Worm (Caenorhabditis elegans) whole organism, early embryonic: ENCODE measurements around the gene M110.8.

Experiments
- ceh-36 ChIP-seq: sonication (generic microtip); optimal IDR thresholded peaks from 2 replicates; lab custom pipeline; 2016; ENCODE audit warnings: missing genetic modification characterization, inconsistent platforms, missing compliant biosample characterization
- ets-7 ChIP-seq: sonication (generic microtip); optimal IDR thresholded peaks from 2 replicates; lab custom pipeline; 2016; ENCODE audit warnings: missing genotype, missing genetic modification characterization, missing compliant biosample characterization

DNA sequence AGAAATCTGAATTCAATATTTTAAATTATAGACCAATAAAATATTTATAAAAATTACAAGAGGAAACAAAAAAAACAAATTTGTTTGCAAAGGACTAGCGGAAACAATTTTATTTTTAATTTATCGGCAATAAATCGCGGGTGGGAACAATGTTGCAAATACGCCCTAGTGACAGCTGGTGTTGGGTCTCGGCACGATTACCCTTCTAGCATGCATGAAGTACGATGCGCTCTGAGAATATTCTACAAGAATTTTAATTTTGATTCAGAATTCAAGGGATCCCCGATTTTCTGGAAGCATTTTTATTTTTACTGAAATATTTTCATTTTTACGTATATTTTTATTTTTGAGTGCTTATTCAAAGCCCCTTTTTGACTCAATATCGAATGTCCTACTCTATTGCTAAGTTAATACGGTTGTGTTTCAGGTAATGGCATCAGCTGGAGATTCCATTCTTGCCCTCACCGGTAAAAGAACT lies 24.3 kb downstream of the M110.8 start, which contains the start of the genes mig-5 and cct-1:
- no peak for TF ChIP-seq ets-7 (tag; lab: Kevin White, UChicago)
- TF ChIP-seq ceh-36, result no peak
